Fruit fly (Drosophila melanogaster): ENCODE measurements around the gene Ranbp21.

Gene Ranbp21

dm6 chrX:19651757-19652419, at the start of gene Ranbp21, which contains the start of gene Elys (continued):
- no peak for TF ChIP-seq prd (optimal IDR thresholded peaks at IDR 0.05)
- TF ChIP-seq prd (GFP tag; IDR thresholded peaks at IDR 0.05): peak; percentile 75
- TF ChIP-seq toy (GFP tag; IDR thresholded peaks at IDR 0.05): no peak
- TF ChIP-seq Lhr (GFP tag; optimal IDR thresholded peaks at IDR 0.05): peak; percentile 66
- peak; percentile 73 for TF ChIP-seq Dip3 (GFP tag; optimal IDR thresholded peaks at IDR 0.05)
- peak; percentile 69 to 70 for TF ChIP-seq dpn (GFP tag; optimal IDR thresholded peaks at IDR 0.05)
- TF ChIP-seq CG18011 (GFP tag; optimal IDR thresholded peaks at IDR 0.05): no peak
- 0 out of 3 replicates have a peak, but pooled peaks have one; percentile 46 for TF ChIP-seq vnd (GFP tag; IDR thresholded peaks at IDR 0.05; ENCODE audit: partially characterized antibody)
- TF ChIP-seq ERR (GFP tag; optimal IDR thresholded peaks at IDR 0.05): no peak
- peak; percentile 49; the same call in 1 of the 2 replicates for TF ChIP-seq al (GFP tag; IDR thresholded peaks at IDR 0.05)
- peak; percentile 28 for TF ChIP-seq HmgZ (tag; optimal IDR thresholded peaks at IDR 0.05)
- no peak for TF ChIP-seq CG4282 (GFP tag; optimal IDR thresholded peaks at IDR 0.05)
- TF ChIP-seq CG13424 (tag; optimal IDR thresholded peaks at IDR 0.05): peak; percentile 36
- peak; percentile 34 for TF ChIP-seq MESR4 (GFP tag; optimal IDR thresholded peaks at IDR 0.05)
- TF ChIP-seq Ets97D (GFP tag; optimal IDR thresholded peaks at IDR 0.05): peak; percentile 62
- peak; percentile 61 for TF ChIP-seq knrl (GFP tag; IDR thresholded peaks at IDR 0.05; ENCODE audit: partially characterized antibody)
- peak; percentile 28 for TF ChIP-seq CG5245 (GFP tag; optimal IDR thresholded peaks at IDR 0.05)
- no peak for TF ChIP-seq Stat92E (GFP tag; optimal IDR thresholded peaks at IDR 0.05)
- no peak for TF ChIP-seq CG34376 (GFP tag; optimal IDR thresholded peaks at IDR 0.05)
- TF ChIP-seq BtbVII (GFP tag; optimal IDR thresholded peaks at IDR 0.05): no peak
- peak; percentile 61 for TF ChIP-seq ems (GFP tag; optimal IDR thresholded peaks at IDR 0.05)
- no peak for TF ChIP-seq gcm (GFP tag; optimal IDR thresholded peaks at IDR 0.05)
- TF ChIP-seq CG10979 (tag; optimal IDR thresholded peaks at IDR 0.05): peak; percentile 6
- peak; percentile 43 for TF ChIP-seq maf-S (GFP tag; optimal IDR thresholded peaks at IDR 0.05)
- TF ChIP-seq Dfd (GFP tag; optimal IDR thresholded peaks at IDR 0.05): no peak
- TF ChIP-seq zen (tag; optimal IDR thresholded peaks at IDR 0.05): no peak
- TF ChIP-seq CG2875 (GFP tag; optimal IDR thresholded peaks at IDR 0.05): no peak
- no peak for TF ChIP-seq CG14050 (GFP tag; IDR thresholded peaks at IDR 0.05)
- TF ChIP-seq CG14667 (GFP tag; IDR thresholded peaks at IDR 0.05): peak; percentile 37; the same call in 1 of the 2 replicates
- peak; percentile 62 for TF ChIP-seq pnt (GFP tag; optimal IDR thresholded peaks at IDR 0.05)
- no peak for TF ChIP-seq Oaz (GFP tag; IDR thresholded peaks at IDR 0.05)
- no peak for TF ChIP-seq Ada2b (GFP tag; IDR thresholded peaks at IDR 0.05)
- TF ChIP-seq CG7556 (GFP tag; optimal IDR thresholded peaks at IDR 0.05): peak; percentile 34
- no peak for TF ChIP-seq CG4854 (GFP tag; optimal IDR thresholded peaks at IDR 0.05)
- TF ChIP-seq Dad (GFP tag; optimal IDR thresholded peaks at IDR 0.05): peak; percentile 65
- TF ChIP-seq HLH4C (GFP tag; IDR thresholded peaks at IDR 0.05; ENCODE audit: partially characterized antibody): no peak; the same call in none of the 3 replicates
- peak; percentile 73 for TF ChIP-seq CG2120 (GFP tag; optimal IDR thresholded peaks at IDR 0.05)
- no peak for TF ChIP-seq bcd (GFP tag; optimal IDR thresholded peaks at IDR 0.05)
- peak; percentile 64 for TF ChIP-seq YL-1 (GFP tag; optimal IDR thresholded peaks at IDR 0.05)
- TF ChIP-seq wor (GFP tag; IDR thresholded peaks at IDR 0.05): 0 out of 2 replicates have a peak, but pooled peaks have one; percentile 39
- TF ChIP-seq CG34422 (GFP tag; IDR thresholded peaks at IDR 0.05): peak; percentile 63
- peak; percentile 50 for TF ChIP-seq CG9817 (tag; optimal IDR thresholded peaks at IDR 0.05)
- no peak for TF ChIP-seq gt (GFP tag; IDR thresholded peaks at IDR 0.05)
- peak; percentile 69 for TF ChIP-seq lilli (GFP tag; optimal IDR thresholded peaks at IDR 0.05)
- TF ChIP-seq psq (GFP tag; optimal IDR thresholded peaks at IDR 0.05): no peak
- no peak for TF ChIP-seq CG12236 (GFP tag; optimal IDR thresholded peaks at IDR 0.05)
- TF ChIP-seq lola (GFP tag; optimal IDR thresholded peaks at IDR 0.05): peak in 1 of 3 experiments; percentile 51
- TF ChIP-seq wdn (GFP tag; IDR thresholded peaks at IDR 0.05): 0 out of 2 replicates have a peak, but pooled peaks have one; percentile 14
- no peak for TF ChIP-seq CG11723 (GFP tag; optimal IDR thresholded peaks at IDR 0.05)

Measured in whole organism, embryonic.